Fruit fly (Drosophila melanogaster) whole organism, embryonic: ENCODE results near the gene CG13250.

Source experiments
- Ada2b ChIP-seq: fragments of 200-800 bp; sonication (Bioruptor generic); IDR thresholded peaks from 2 replicates; pipeline ENCODE4 v1.3.6; 2022; ENCODE audit warnings: missing biosample characterization, missing genetic modification characterization
- Atf6 ChIP-seq: fragments of 200-800 bp; sonication (Bioruptor generic); IDR thresholded peaks from 2 replicates; pipeline ENCODE4 v1.3.6; 2022; ENCODE audit warnings: missing biosample characterization, missing genetic modification characterization
- CG10565 ChIP-seq: fragments of 200-800 bp; sonication (Bioruptor generic); optimal IDR thresholded peaks from 3 replicates; lab custom pipeline; 2016; ENCODE audit warnings: missing biosample characterization, mild to moderate bottlenecking, missing genetic modification characterization
- CG11247 ChIP-seq: fragments of 200-800 bp; sonication (Bioruptor generic); IDR thresholded peaks from 2 replicates; pipeline ENCODE4 v1.3.6; 2022; ENCODE audit warnings: missing biosample characterization, missing genetic modification characterization
- CG11560 ChIP-seq: fragments of 200-800 bp; sonication (Bioruptor generic); IDR thresholded peaks from 3 replicates; pipeline ENCODE4 v1.3.6; 2022; ENCODE audit warnings: missing biosample characterization, missing genetic modification characterization
- CG11695 ChIP-seq: fragments of 200-800 bp; sonication (Bioruptor generic); IDR thresholded peaks from 3 replicates; pipeline ENCODE4 v1.3.6; 2022; ENCODE audit warnings: missing biosample characterization, missing genetic modification characterization
- CG13424 ChIP-seq: fragments of 200-800 bp; sonication (Bioruptor generic); optimal IDR thresholded peaks from 2 replicates; lab custom pipeline; 2019; ENCODE audit warnings: missing biosample characterization, mild to moderate bottlenecking, missing genetic modification characterization, moderate library complexity
- CG14050 ChIP-seq: fragments of 200-800 bp; sonication (Bioruptor generic); IDR thresholded peaks from 3 replicates; pipeline ENCODE4 v1.3.6; 2022; ENCODE audit warnings: missing biosample characterization, missing genetic modification characterization
- CG14965 ChIP-seq: fragments of 200-800 bp; sonication (Bioruptor generic); optimal IDR thresholded peaks from 2 replicates; lab custom pipeline; 2016; ENCODE audit warnings: missing biosample characterization, missing genetic modification characterization, borderline replicate concordance
- CG16863 ChIP-seq: fragments of 200-800 bp; sonication (Bioruptor generic); optimal IDR thresholded peaks from 3 replicates; lab custom pipeline; 2016; ENCODE audit warnings: missing biosample characterization, missing genetic modification characterization
- CG17359 ChIP-seq: fragments of 200-800 bp; sonication (Bioruptor generic); optimal IDR thresholded peaks from 3 replicates; lab custom pipeline; 2018; ENCODE audit warnings: missing biosample characterization, mild to moderate bottlenecking, missing genetic modification characterization, moderate library complexity
- CG17912 ChIP-seq: fragments of 200-800 bp; sonication (Bioruptor generic); optimal IDR thresholded peaks from 2 replicates; lab custom pipeline; 2018; ENCODE audit warnings: missing biosample characterization, mild to moderate bottlenecking, missing genetic modification characterization
- CG2889 ChIP-seq: fragments of 200-800 bp; sonication (Bioruptor generic); IDR thresholded peaks from 3 replicates; pipeline ENCODE4 v1.3.6; 2022; ENCODE audit warnings: missing biosample characterization, missing genetic modification characterization
- CG31224 ChIP-seq: fragments of 200-800 bp; sonication (Bioruptor generic); IDR thresholded peaks from 2 replicates; pipeline ENCODE4 v1.3.6; 2022; ENCODE audit warnings: missing biosample characterization, missing genetic modification characterization
- CG4328 ChIP-seq: fragments of 200-800 bp; sonication (Bioruptor generic); optimal IDR thresholded peaks from 3 replicates; lab custom pipeline; 2017; ENCODE audit warnings: missing biosample characterization, missing genetic modification reagents, missing genetic modification characterization
- CG4404 ChIP-seq: fragments of 200-800 bp; sonication (Bioruptor generic); IDR thresholded peaks from 2 replicates; pipeline ENCODE4 v1.3.6; 2022; ENCODE audit warnings: missing biosample characterization, missing genetic modification characterization
- CG5953 ChIP-seq: fragments of 200-800 bp; sonication (Bioruptor generic); IDR thresholded peaks from 2 replicates; pipeline ENCODE4 v1.3.6; 2022; ENCODE audit warnings: missing biosample characterization, missing genetic modification characterization
- CG6854 ChIP-seq: fragments of 200-800 bp; sonication (Bioruptor generic); optimal IDR thresholded peaks from 3 replicates; lab custom pipeline; 2017; ENCODE audit warnings: missing biosample characterization, mild to moderate bottlenecking, missing genetic modification characterization
- CG7372 ChIP-seq: fragments of 200-800 bp; sonication (Bioruptor generic); IDR thresholded peaks from 2 replicates; pipeline ENCODE4 v1.3.6; 2022; ENCODE audit warnings: missing biosample characterization, missing genetic modification characterization
- CG7786 ChIP-seq: fragments of 200-800 bp; sonication (Bioruptor generic); optimal IDR thresholded peaks from 2 replicates; lab custom pipeline; 2016; ENCODE audit warnings: missing biosample characterization, missing genetic modification characterization
- D19B ChIP-seq: fragments of 200-800 bp; sonication (Bioruptor generic); optimal IDR thresholded peaks from 2 replicates; lab custom pipeline; 2017; ENCODE audit warnings: missing biosample characterization, mild to moderate bottlenecking, missing genetic modification characterization
- Dfd ChIP-seq, 2 experiments: fragments of >200 bp; optimal IDR thresholded peaks; 2 replicates each; lab custom pipeline; 2017; ENCODE audit warnings: missing biosample characterization in 2 of 2, missing genetic modification characterization in 2 of 2
- Dll ChIP-seq: fragments of 200-800 bp; sonication (Bioruptor generic); IDR thresholded peaks from 4 replicates; pipeline ENCODE4 v1.3.6; 2022; ENCODE audit warnings: missing biosample characterization, missing genetic modification characterization; ENCODE audit not compliant: partially characterized antibody
- Fer3 ChIP-seq: fragments of 200-800 bp; sonication (Bioruptor generic); optimal IDR thresholded peaks from 2 replicates; lab custom pipeline; 2018; ENCODE audit warnings: missing biosample characterization, mild to moderate bottlenecking, missing genetic modification characterization, moderate library complexity
- H15 ChIP-seq: fragments of 200-800 bp; sonication (Bioruptor generic); IDR thresholded peaks from 3 replicates; pipeline ENCODE4 v1.3.6; 2022; ENCODE audit warnings: missing biosample characterization, missing genetic modification characterization
- Hand ChIP-seq: fragments of 200-800 bp; sonication (Bioruptor generic); optimal IDR thresholded peaks from 2 replicates; lab custom pipeline; 2017; ENCODE audit warnings: mild to moderate bottlenecking, missing biosample characterization, missing genetic modification reagents, missing genetic modification characterization
- MESR4 ChIP-seq: fragments of 200-800 bp; sonication (Bioruptor generic); optimal IDR thresholded peaks from 2 replicates; lab custom pipeline; 2018; ENCODE audit warnings: missing biosample characterization, mild to moderate bottlenecking, missing genetic modification characterization, moderate library complexity
- MTF-1 ChIP-seq: fragments of 200-800 bp; sonication (Bioruptor generic); optimal IDR thresholded peaks from 2 replicates; lab custom pipeline; 2018; ENCODE audit warnings: missing biosample characterization, mild to moderate bottlenecking, missing genetic modification characterization, borderline replicate concordance
- NfI ChIP-seq: fragments of 200-800 bp; sonication (Bioruptor generic); optimal IDR thresholded peaks from 3 replicates; lab custom pipeline; 2018; ENCODE audit warnings: missing biosample characterization, mild to moderate bottlenecking, missing genetic modification characterization, moderate library complexity
- Stat92E ChIP-seq, 3 experiments: fragments of >200 bp in 2 of 3; fragments of 200-800 bp in 1 of 3; sonication (Bioruptor generic) in 1 of 3; optimal IDR thresholded peaks; 2 replicates each; lab custom pipeline; 2017 to 2019; ENCODE audit warnings: missing biosample characterization in 3 of 3, missing genetic modification characterization in 3 of 3, mild to moderate bottlenecking in 1 of 3, moderate library complexity in 1 of 3
- Taf1 ChIP-seq: fragments of 200-800 bp; sonication (Bioruptor generic); IDR thresholded peaks from 2 replicates; pipeline ENCODE4 v1.3.6; 2022; ENCODE audit warnings: missing biosample characterization, missing genetic modification characterization
- ara ChIP-seq: fragments of 200-800 bp; sonication (Bioruptor generic); IDR thresholded peaks from 2 replicates; pipeline ENCODE4 v1.3.6; 2022; ENCODE audit warnings: missing biosample characterization, missing genetic modification characterization
- bowl ChIP-seq: fragments of 200-800 bp; sonication (Bioruptor generic); IDR thresholded peaks from 2 replicates; pipeline ENCODE4 v1.3.6; 2022; ENCODE audit warnings: missing biosample characterization, missing genetic modification characterization
- caup ChIP-seq: fragments of 200-800 bp; sonication (Bioruptor generic); optimal IDR thresholded peaks from 3 replicates; lab custom pipeline; 2017; ENCODE audit warnings: missing biosample characterization, mild to moderate bottlenecking, missing genetic modification characterization, moderate library complexity; ENCODE audit not compliant: severe bottlenecking
- chinmo ChIP-seq: fragments of 200-800 bp; sonication (Bioruptor generic); IDR thresholded peaks from 4 replicates; pipeline ENCODE4 v1.3.6; 2022; ENCODE audit warnings: missing biosample characterization, missing genetic modification characterization; ENCODE audit not compliant: partially characterized antibody
- emc ChIP-seq: fragments of 200-800 bp; sonication (Bioruptor generic); optimal IDR thresholded peaks from 2 replicates; lab custom pipeline; 2016; ENCODE audit warnings: missing biosample characterization, missing genetic modification characterization
- h ChIP-seq: fragments of >200 bp; optimal IDR thresholded peaks from 2 replicates; lab custom pipeline; 2017
- hkb ChIP-seq, 2 experiments: fragments of 200-800 bp in 1 of 2; fragments of >200 bp in 1 of 2; sonication (Bioruptor generic) in 1 of 2; IDR thresholded peaks in 1 of 2; optimal IDR thresholded peaks in 1 of 2; 2 replicates each; pipeline versions ENCODE4 v1.3.6 to Lab custom; 2017 to 2022; ENCODE audit warnings: missing biosample characterization in 1 of 2, missing genetic modification characterization in 1 of 2
- lilli ChIP-seq: fragments of 200-800 bp; sonication (Bioruptor generic); optimal IDR thresholded peaks from 3 replicates; lab custom pipeline; 2016; ENCODE audit warnings: missing biosample characterization, missing genetic modification characterization
- pan ChIP-seq, 4 experiments: fragments of >200 bp in 3 of 4; fragments of 200-800 bp in 1 of 4; sonication (Bioruptor generic) in 1 of 4; optimal IDR thresholded peaks in 3 of 4; IDR thresholded peaks in 1 of 4; 2 replicates each; pipeline versions ENCODE4 v1.3.6 to Lab custom; 2017 to 2022; ENCODE audit warnings: missing biosample characterization in 2 of 4, missing genetic modification characterization in 2 of 4, mixed read lengths in 1 of 4
- pnt ChIP-seq: fragments of 200-800 bp; sonication (Bioruptor generic); optimal IDR thresholded peaks from 3 replicates; lab custom pipeline; 2016; ENCODE audit warnings: missing biosample characterization, missing genetic modification characterization
- pzg ChIP-seq: fragments of 200-800 bp; sonication (Bioruptor generic); optimal IDR thresholded peaks from 3 replicates; lab custom pipeline; 2018; ENCODE audit warnings: missing biosample characterization, mild to moderate bottlenecking, missing genetic modification characterization, moderate library complexity
- run ChIP-seq: fragments of 200-800 bp; sonication (Bioruptor generic); optimal IDR thresholded peaks from 3 replicates; lab custom pipeline; 2018; ENCODE audit warnings: missing biosample characterization, mild to moderate bottlenecking, missing genetic modification characterization
- ssp ChIP-seq: fragments of 200-800 bp; sonication (Bioruptor generic); IDR thresholded peaks from 2 replicates; pipeline ENCODE4 v1.3.6; 2022; ENCODE audit warnings: missing biosample characterization, missing genetic modification characterization
- stc ChIP-seq: fragments of 200-800 bp; sonication (Bioruptor generic); IDR thresholded peaks from 2 replicates; pipeline ENCODE4 v1.3.6; 2022; ENCODE audit warnings: missing biosample characterization, missing genetic modification characterization
- tap ChIP-seq: fragments of 200-800 bp; optimal IDR thresholded peaks from 3 replicates; lab custom pipeline; 2019; ENCODE audit warnings: missing biosample characterization, mild to moderate bottlenecking, missing genetic modification characterization, moderate library complexity
- tup ChIP-seq: fragments of 200-800 bp; sonication (Bioruptor generic); optimal IDR thresholded peaks from 2 replicates; lab custom pipeline; 2016; ENCODE audit warnings: missing biosample characterization, mild to moderate bottlenecking, missing genetic modification characterization, moderate library complexity
- tx ChIP-seq: fragments of 200-800 bp; sonication (Bioruptor generic); optimal IDR thresholded peaks from 2 replicates; lab custom pipeline; 2016; ENCODE audit warnings: missing biosample characterization, missing genetic modification characterization
- yki ChIP-seq: fragments of >200 bp; optimal IDR thresholded peaks from 3 replicates; lab custom pipeline; 2018

CG13250 gene

dm6 chr3L:20508136-20508635, 25.3 kb upstream of the CG13250 start (continued):
- TF ChIP-seq MESR4 (GFP tag; lab: Kevin White, UChicago), result peak; percentile 14
- peak; percentile 96 for TF ChIP-seq Fer3
- peak; percentile 86 for TF ChIP-seq ssp (GFP tag; lab: Robert Waterston, UW)
- TF ChIP-seq ara (GFP tag; lab: Robert Waterston, UW), result peak; percentile 84
- peak; percentile 88 for TF ChIP-seq tx (GFP tag; lab: Kevin White, UChicago)
- TF ChIP-seq CG10565, result peak; percentile 18
- TF ChIP-seq CG17359 (tag; lab: Kevin White, UChicago), result peak; percentile 89
- TF ChIP-seq bowl, result peak; percentile 49; the same call in 1 of the 2 replicates
- peak; percentile 96 for TF ChIP-seq Taf1 (GFP tag; lab: Robert Waterston, UW)
- TF ChIP-seq CG17912 (GFP tag; lab: Kevin White, UChicago), result peak; percentile 20
- 0 out of 4 replicates have a peak, but pooled peaks have one; percentile 14 for TF ChIP-seq Dll
- peak; percentile 89 for TF ChIP-seq CG4328 (GFP tag; lab: Kevin White, UChicago)
- TF ChIP-seq CG7786 (GFP tag; lab: Kevin White, UChicago), result peak; percentile 94
- peak; percentile 94 for TF ChIP-seq Ada2b (GFP tag; lab: Robert Waterston, UW)
- TF ChIP-seq CG14965 (GFP tag; lab: Kevin White, UChicago), result peak; percentile 21
- TF ChIP-seq hkb (optimal IDR thresholded peaks at IDR 0.05; lab: Kevin White, UChicago), result no peak
- TF ChIP-seq hkb (GFP tag; IDR thresholded peaks at IDR 0.05; lab: Robert Waterston, UW), result peak; percentile 88
- TF ChIP-seq H15 (GFP tag; lab: Robert Waterston, UW), result peak; percentile 91
- peak; percentile 90 for TF ChIP-seq stc (GFP tag; lab: Robert Waterston, UW)
- peak; percentile 94 for TF ChIP-seq CG11247 (GFP tag; lab: Robert Waterston, UW)
- peak; percentile 91 for TF ChIP-seq emc
- peak; percentile 90 for TF ChIP-seq pnt
- peak; percentile 73 for TF ChIP-seq run (tag; lab: Kevin White, UChicago)
- peak; percentile 81 for TF ChIP-seq MTF-1 (GFP tag; lab: Kevin White, UChicago)
- TF ChIP-seq lilli (GFP tag; lab: Kevin White, UChicago), result peak; percentile 98
- TF ChIP-seq D19B (GFP tag; lab: Kevin White, UChicago), result peak; percentile 91
- no peak for TF ChIP-seq Stat92E (GFP tag; optimal IDR thresholded peaks at IDR 0.05; lab: Kevin White, UChicago)
- peak; percentile 92 for TF ChIP-seq NfI (GFP tag; lab: Kevin White, UChicago)
- TF ChIP-seq CG7372, result peak; percentile 95
- TF ChIP-seq CG4404 (GFP tag; lab: Robert Waterston, UW), result peak; percentile 96
- TF ChIP-seq CG16863 (GFP tag; lab: Kevin White, UChicago), result peak; percentile 82
- no peak for TF ChIP-seq pan (optimal IDR thresholded peaks at IDR 0.05; lab: Kevin White, UChicago)
- peak in 1 of 2 experiments; percentile 89 for TF ChIP-seq pan (GFP tag; optimal IDR thresholded peaks at IDR 0.05 in 1 of 2, IDR thresholded peaks at IDR 0.05 in 1 of 2)
- peak; percentile 95 for TF ChIP-seq Atf6 (GFP tag; lab: Robert Waterston, UW)
- TF ChIP-seq CG2889 (GFP tag; lab: Robert Waterston, UW), result peak; percentile 85
- TF ChIP-seq CG11560, result peak; percentile 88
- TF ChIP-seq h (lab: Kevin White, UChicago), result no peak
- peak; percentile 93 for TF ChIP-seq CG11695 (GFP tag; lab: Robert Waterston, UW)
- TF ChIP-seq CG14050 (GFP tag; lab: Robert Waterston, UW), result peak; percentile 71; the same call in 2 of the 3 replicates
- TF ChIP-seq tup (GFP tag; lab: Kevin White, UChicago), result peak; percentile 80
- peak in 1 of 2 experiments; percentile 94 for TF ChIP-seq Dfd (GFP tag; optimal IDR thresholded peaks at IDR 0.05; lab: Kevin White, UChicago)
- TF ChIP-seq tap, result peak; percentile 56
- peak; percentile 90 for TF ChIP-seq CG13424 (tag; lab: Kevin White, UChicago)
- peak; percentile 92 for TF ChIP-seq CG31224 (GFP tag; lab: Robert Waterston, UW)
- TF ChIP-seq pzg (GFP tag; lab: Kevin White, UChicago), result peak; percentile 25
- peak; percentile 85 for TF ChIP-seq CG6854 (GFP tag; lab: Kevin White, UChicago)
- peak; percentile 96 for TF ChIP-seq caup
- no peak for TF ChIP-seq yki
- peak; percentile 89 for TF ChIP-seq Hand (GFP tag; lab: Kevin White, UChicago)
- TF ChIP-seq chinmo (GFP tag; lab: Robert Waterston, UW), result 0 out of 4 replicates have a peak, but pooled peaks have one; percentile 38
- TF ChIP-seq CG5953, result peak; percentile 78
